Fruit fly (Drosophila melanogaster) whole organism, prepupa: ENCODE data around the gene CG17359.

ENCODE experiments used
- CG11294 ChIP-seq: fragments of 200-800 bp; sonication (Bioruptor generic); IDR thresholded peaks from 2 replicates; pipeline ENCODE4 v1.3.6; 2022; ENCODE audit warnings: missing biosample characterization, missing genetic modification characterization
- CG16779 ChIP-seq: fragments of 200-800 bp; sonication (Bioruptor generic); optimal IDR thresholded peaks from 3 replicates; lab custom pipeline; 2017; ENCODE audit warnings: missing biosample characterization, mild to moderate bottlenecking, missing genetic modification characterization
- CG32006 ChIP-seq: fragments of 200-800 bp; sonication (Bioruptor generic); optimal IDR thresholded peaks from 3 replicates; lab custom pipeline; 2017; ENCODE audit warnings: missing biosample characterization, mild to moderate bottlenecking, missing genetic modification characterization
- CG6854 ChIP-seq: fragments of 200-800 bp; sonication (Bioruptor generic); optimal IDR thresholded peaks from 2 replicates; lab custom pipeline; 2017; ENCODE audit warnings: missing biosample characterization, mild to moderate bottlenecking, missing genetic modification characterization
- Eip75B ChIP-seq: fragments of 200-800 bp; sonication (Bioruptor generic); optimal IDR thresholded peaks from 3 replicates; lab custom pipeline; 2016; ENCODE audit warnings: missing biosample characterization, missing genetic modification characterization
- Lpt ChIP-seq: fragments of 200-800 bp; sonication (Bioruptor generic); optimal IDR thresholded peaks from 3 replicates; lab custom pipeline; 2016; ENCODE audit warnings: missing biosample characterization, missing genetic modification characterization
- achi ChIP-seq: fragments of 200-800 bp; sonication (Bioruptor generic); optimal IDR thresholded peaks from 3 replicates; lab custom pipeline; 2016; ENCODE audit warnings: missing biosample characterization, missing genetic modification characterization
- fd59A ChIP-seq: fragments of 200-800 bp; sonication (Bioruptor generic); optimal IDR thresholded peaks from 2 replicates; lab custom pipeline; 2017; ENCODE audit warnings: missing biosample characterization, mild to moderate bottlenecking, missing genetic modification characterization, missing genetic modification reagents
- ss ChIP-seq, 2 experiments: fragments of 200-800 bp; sonication (Bioruptor generic); optimal IDR thresholded peaks; 2 replicates in 1 of 2; 3 replicates in 1 of 2; lab custom pipeline; 2017 to 2018; ENCODE audit warnings: mild to moderate bottlenecking in 2 of 2, missing biosample characterization in 2 of 2, missing genetic modification characterization in 2 of 2, moderate library complexity in 1 of 2

dm6 chr3L:14036867-14037313 lies 37.8 kb upstream of the CG17359 start, which contains the start of gene Hsp110:
- TF ChIP-seq CG16779 (tag; lab: Kevin White, UChicago): peak; percentile 49
- no peak for TF ChIP-seq CG32006 (GFP tag; lab: Kevin White, UChicago)
- TF ChIP-seq CG11294 (GFP tag; lab: Robert Waterston, UW): no peak
- peak; percentile 6 for TF ChIP-seq Eip75B (GFP tag; lab: Kevin White, UChicago)
- peak; percentile 26 for TF ChIP-seq achi (GFP tag; lab: Kevin White, UChicago)
- TF ChIP-seq CG6854 (GFP tag; lab: Kevin White, UChicago): peak; percentile 56
- no peak for TF ChIP-seq fd59A (GFP tag; lab: Kevin White, UChicago)
- no peak for TF ChIP-seq Lpt (GFP tag; lab: Kevin White, UChicago)
- peak; percentile 33 to 69 for TF ChIP-seq ss (GFP tag; optimal IDR thresholded peaks at IDR 0.05; lab: Kevin White, UChicago)
